Fruit fly (Drosophila melanogaster) whole organism, embryonic: ENCODE data around the gene Mad.

Source experiments
- Adf1 ChIP-seq: fragments of 200-800 bp; sonication (Bioruptor generic); IDR thresholded peaks from 2 replicates; pipeline ENCODE4 v1.3.6; 2022; ENCODE audit warnings: missing biosample characterization, missing genetic modification characterization
- Bteb2 ChIP-seq: fragments of 200-800 bp; sonication (Bioruptor generic); optimal IDR thresholded peaks from 2 replicates; lab custom pipeline; 2016; ENCODE audit warnings: missing biosample characterization, missing genetic modification characterization
- CG12236 ChIP-seq: fragments of 200-800 bp; sonication (Bioruptor generic); optimal IDR thresholded peaks from 2 replicates; lab custom pipeline; 2016; ENCODE audit warnings: missing biosample characterization, missing genetic modification characterization
- CG12744 ChIP-seq: fragments of 200-800 bp; sonication (Bioruptor generic); optimal IDR thresholded peaks from 2 replicates; lab custom pipeline; 2016; ENCODE audit warnings: missing biosample characterization, missing genetic modification characterization
- CG12942 ChIP-seq: fragments of 200-800 bp; sonication (Bioruptor generic); optimal IDR thresholded peaks from 3 replicates; lab custom pipeline; 2016; ENCODE audit warnings: missing biosample characterization, missing genetic modification characterization
- CG14441 ChIP-seq: fragments of 200-800 bp; sonication (Bioruptor generic); IDR thresholded peaks from 2 replicates; pipeline ENCODE4 v1.3.6; 2022; ENCODE audit warnings: missing biosample characterization, missing genetic modification characterization
- CG14965 ChIP-seq: fragments of 200-800 bp; sonication (Bioruptor generic); optimal IDR thresholded peaks from 2 replicates; lab custom pipeline; 2016; ENCODE audit warnings: missing biosample characterization, missing genetic modification characterization, borderline replicate concordance
- CG16779 ChIP-seq: fragments of 200-800 bp; sonication (Bioruptor generic); IDR thresholded peaks from 2 replicates; pipeline ENCODE4 v1.3.6; 2022; ENCODE audit warnings: missing biosample characterization, missing genetic modification characterization
- CG17186 ChIP-seq: fragments of 200-800 bp; sonication (Bioruptor generic); optimal IDR thresholded peaks from 3 replicates; lab custom pipeline; 2017; ENCODE audit warnings: missing biosample characterization, missing genetic modification reagents, missing genetic modification characterization
- CG17829 ChIP-seq: fragments of 200-800 bp; optimal IDR thresholded peaks from 2 replicates; lab custom pipeline; 2019; ENCODE audit warnings: missing biosample characterization, mild to moderate bottlenecking, missing genetic modification characterization, moderate library complexity
- CG1832 ChIP-seq: fragments of 200-800 bp; sonication (Bioruptor generic); optimal IDR thresholded peaks from 2 replicates; lab custom pipeline; 2017; ENCODE audit warnings: missing biosample characterization, mild to moderate bottlenecking, missing genetic modification characterization, inconsistent platforms
- CG18619 ChIP-seq: fragments of 200-800 bp; sonication (Bioruptor generic); optimal IDR thresholded peaks from 3 replicates; lab custom pipeline; 2017; ENCODE audit warnings: missing biosample characterization, mild to moderate bottlenecking, missing genetic modification characterization
- CG34224 ChIP-seq: fragments of 200-800 bp; sonication (Bioruptor generic); IDR thresholded peaks from 3 replicates; pipeline ENCODE4 v1.3.6; 2022; ENCODE audit warnings: missing biosample characterization, missing genetic modification characterization; ENCODE audit not compliant: partially characterized antibody
- CG3838 ChIP-seq: fragments of 200-800 bp; sonication (Bioruptor generic); optimal IDR thresholded peaks from 3 replicates; lab custom pipeline; 2016; ENCODE audit warnings: missing biosample characterization, missing genetic modification characterization
- CG6175 ChIP-seq: fragments of 200-800 bp; sonication (Bioruptor generic); IDR thresholded peaks from 3 replicates; pipeline ENCODE4 v1.3.6; 2022; ENCODE audit warnings: missing biosample characterization, missing genetic modification characterization
- CG6272 ChIP-seq: fragments of 200-800 bp; sonication (Bioruptor generic); IDR thresholded peaks from 2 replicates; pipeline ENCODE4 v1.3.6; 2022; ENCODE audit warnings: missing biosample characterization, missing genetic modification characterization
- CG6765 ChIP-seq: fragments of 200-800 bp; sonication (Bioruptor generic); optimal IDR thresholded peaks from 3 replicates; lab custom pipeline; 2017; ENCODE audit warnings: missing biosample characterization, mild to moderate bottlenecking, missing genetic modification characterization
- CG6791 ChIP-seq: fragments of 200-800 bp; sonication (Bioruptor generic); IDR thresholded peaks from 3 replicates; pipeline ENCODE4 v1.3.6; 2022; ENCODE audit warnings: missing biosample characterization, missing genetic modification characterization; ENCODE audit not compliant: partially characterized antibody
- CG7372 ChIP-seq: fragments of 200-800 bp; sonication (Bioruptor generic); IDR thresholded peaks from 2 replicates; pipeline ENCODE4 v1.3.6; 2022; ENCODE audit warnings: missing biosample characterization, missing genetic modification characterization
- CG9437 ChIP-seq: fragments of 200-800 bp; sonication (Bioruptor generic); optimal IDR thresholded peaks from 2 replicates; lab custom pipeline; 2018; ENCODE audit warnings: missing biosample characterization, mild to moderate bottlenecking, missing genetic modification characterization
- Dip2 ChIP-seq: fragments of 200-800 bp; sonication (Bioruptor generic); IDR thresholded peaks from 2 replicates; pipeline ENCODE4 v1.3.6; 2022; ENCODE audit warnings: missing biosample characterization, missing genetic modification characterization
- Ets65A ChIP-seq: fragments of 200-800 bp; sonication (Bioruptor generic); peaks from one replicate; lab custom pipeline; 2016; ENCODE audit warnings: missing biosample characterization, missing genetic modification characterization
- HLH3B ChIP-seq: fragments of 200-800 bp; sonication (Bioruptor generic); IDR thresholded peaks from 2 replicates; pipeline ENCODE4 v1.3.6; 2022; ENCODE audit warnings: missing biosample characterization, missing genetic modification characterization
- Hr51 ChIP-seq, 2 experiments: fragments of 200-800 bp; sonication (Bioruptor generic); optimal IDR thresholded peaks; 2 replicates in 1 of 2; 3 replicates in 1 of 2; lab custom pipeline; 2016 to 2018; ENCODE audit warnings: missing biosample characterization in 2 of 2, missing genetic modification characterization in 2 of 2, mild to moderate bottlenecking in 1 of 2, moderate library complexity in 1 of 2
- Neu2 ChIP-seq: fragments of 200-800 bp; sonication (Bioruptor generic); optimal IDR thresholded peaks from 3 replicates; lab custom pipeline; 2016; ENCODE audit warnings: missing biosample characterization, missing genetic modification characterization, borderline replicate concordance
- Ptx1 ChIP-seq: fragments of 200-800 bp; sonication (Bioruptor generic); IDR thresholded peaks from 2 replicates; pipeline ENCODE4 v1.3.6; 2022; ENCODE audit warnings: missing biosample characterization, missing genetic modification characterization
- Ravus ChIP-seq: fragments of 200-800 bp; sonication (Bioruptor generic); IDR thresholded peaks from 2 replicates; pipeline ENCODE4 v1.3.6; 2022; ENCODE audit warnings: missing biosample characterization, missing genetic modification characterization
- Rfx ChIP-seq: fragments of 200-800 bp; sonication (Bioruptor generic); IDR thresholded peaks from 2 replicates; pipeline ENCODE4 v1.3.6; 2022; ENCODE audit warnings: missing biosample characterization, missing genetic modification characterization
- Sin3A ChIP-seq: fragments of >200 bp; optimal IDR thresholded peaks from 2 replicates; lab custom pipeline; 2018
- Taf1 ChIP-seq: fragments of 200-800 bp; sonication (Bioruptor generic); IDR thresholded peaks from 2 replicates; pipeline ENCODE4 v1.3.6; 2022; ENCODE audit warnings: missing biosample characterization, missing genetic modification characterization
- Tbp ChIP-seq: fragments of >200 bp; optimal IDR thresholded peaks from 2 replicates; lab custom pipeline; 2018; ENCODE audit warnings: missing biosample characterization, missing genetic modification characterization
- amos ChIP-seq: fragments of 200-800 bp; sonication (Bioruptor generic); IDR thresholded peaks from 2 replicates; pipeline ENCODE4 v1.3.6; 2022; ENCODE audit warnings: missing biosample characterization, missing genetic modification characterization; ENCODE audit not compliant: partially characterized antibody
- az2 ChIP-seq: fragments of 200-800 bp; sonication (Bioruptor generic); optimal IDR thresholded peaks from 3 replicates; lab custom pipeline; 2016; ENCODE audit warnings: missing biosample characterization, missing genetic modification characterization
- chinmo ChIP-seq: fragments of 200-800 bp; sonication (Bioruptor generic); IDR thresholded peaks from 4 replicates; pipeline ENCODE4 v1.3.6; 2022; ENCODE audit warnings: missing biosample characterization, missing genetic modification characterization; ENCODE audit not compliant: partially characterized antibody
- chm ChIP-seq: fragments of 200-800 bp; sonication (Bioruptor generic); IDR thresholded peaks from 2 replicates; pipeline ENCODE4 v1.3.6; 2022; ENCODE audit warnings: missing biosample characterization, missing genetic modification characterization
- emc ChIP-seq: fragments of 200-800 bp; sonication (Bioruptor generic); optimal IDR thresholded peaks from 2 replicates; lab custom pipeline; 2016; ENCODE audit warnings: missing biosample characterization, missing genetic modification characterization
- exex ChIP-seq: fragments of 200-800 bp; sonication (Bioruptor generic); optimal IDR thresholded peaks from 4 replicates; lab custom pipeline; 2018; ENCODE audit warnings: missing biosample characterization, mild to moderate bottlenecking, missing genetic modification characterization, moderate library complexity
- fd102C ChIP-seq: fragments of 200-800 bp; sonication (Bioruptor generic); optimal IDR thresholded peaks from 2 replicates; lab custom pipeline; 2018; ENCODE audit warnings: missing biosample characterization, mild to moderate bottlenecking, missing genetic modification characterization, moderate library complexity
- insv ChIP-seq, 2 experiments: fragments of 200-800 bp; sonication (Bioruptor generic); optimal IDR thresholded peaks; 3 replicates each; lab custom pipeline; 2016 to 2018; ENCODE audit warnings: missing biosample characterization in 2 of 2, missing genetic modification characterization in 2 of 2
- jigr1 ChIP-seq: fragments of 200-800 bp; sonication (Bioruptor generic); IDR thresholded peaks from 3 replicates; pipeline ENCODE4 v1.3.6; 2022; ENCODE audit warnings: missing biosample characterization, missing genetic modification characterization
- knrl ChIP-seq: fragments of 200-800 bp; sonication (Bioruptor generic); IDR thresholded peaks from 3 replicates; pipeline ENCODE4 v1.3.6; 2022; ENCODE audit warnings: missing biosample characterization, missing genetic modification characterization; ENCODE audit not compliant: partially characterized antibody
- lmd ChIP-seq: fragments of 200-800 bp; sonication (Bioruptor generic); IDR thresholded peaks from 2 replicates; pipeline ENCODE4 v1.3.6; 2022; ENCODE audit warnings: missing biosample characterization, missing genetic modification characterization
- luna ChIP-seq: fragments of 200-800 bp; sonication (Bioruptor generic); optimal IDR thresholded peaks from 2 replicates; lab custom pipeline; 2016; ENCODE audit warnings: missing biosample characterization, missing genetic modification characterization
- nom ChIP-seq: fragments of 200-800 bp; sonication (Bioruptor generic); optimal IDR thresholded peaks from 2 replicates; lab custom pipeline; 2017; ENCODE audit warnings: missing biosample characterization, missing genetic modification characterization, mild to moderate bottlenecking, moderate library complexity, missing genetic modification reagents
- otp ChIP-seq: fragments of 200-800 bp; sonication (Bioruptor generic); IDR thresholded peaks from 3 replicates; pipeline ENCODE4, ENCODE4 v1.3.6; 2022; ENCODE audit warnings: missing biosample characterization, missing genetic modification characterization
- peb ChIP-seq: fragments of 200-800 bp; sonication (Bioruptor generic); IDR thresholded peaks from 2 replicates; pipeline ENCODE4 v1.3.6; 2022; ENCODE audit warnings: missing biosample characterization, missing genetic modification characterization
- sisA ChIP-seq: fragments of 200-800 bp; sonication (Bioruptor generic); IDR thresholded peaks from 2 replicates; pipeline ENCODE4 v1.3.6; 2022; ENCODE audit warnings: missing biosample characterization, missing genetic modification characterization
- unpg ChIP-seq: fragments of 200-800 bp; sonication (Bioruptor generic); optimal IDR thresholded peaks from 3 replicates; lab custom pipeline; 2018; ENCODE audit warnings: missing biosample characterization, mild to moderate bottlenecking, missing genetic modification characterization, moderate library complexity
- vfl ChIP-seq: fragments of 200-800 bp; sonication (Bioruptor generic); optimal IDR thresholded peaks from 2 replicates; lab custom pipeline; 2016; ENCODE audit warnings: missing biosample characterization, missing genetic modification characterization

Mad gene

dm6 chr2L:3152696-3153613 is 6.5 kb downstream of the Mad start (continued):
- TF ChIP-seq CG12744 (GFP tag; lab: Kevin White, UChicago) (peak; percentile 63), fd102C (GFP tag; lab: Kevin White, UChicago) (peak; percentile 41), chm (GFP tag; lab: Robert Waterston, UW) (peak; percentile 98), CG3838 (peak; percentile 73), jigr1 (GFP tag; lab: Robert Waterston, UW) (peak; percentile 92), Tbp (GFP tag; lab: Kevin White, UChicago) (no peak), Adf1 (GFP tag; lab: Robert Waterston, UW) (peak; percentile 23; the same call in 1 of the 2 replicates), amos (no peak), CG9437 (GFP tag; lab: Kevin White, UChicago) (peak; percentile 89), Neu2 (GFP tag; lab: Kevin White, UChicago) (peak; percentile 10), unpg (GFP tag; lab: Kevin White, UChicago) (peak; percentile 94), HLH3B (GFP tag; lab: Robert Waterston, UW) (peak; percentile 96), exex (peak; percentile 53), emc (GFP tag; lab: Kevin White, UChicago) (peak; percentile 72), CG6272 (peak; percentile 90), Rfx (GFP tag; lab: Robert Waterston, UW) (peak; percentile 82), nom (GFP tag; lab: Kevin White, UChicago) (peak; percentile 13), Ravus (GFP tag; lab: Robert Waterston, UW) (peak; percentile 77), Taf1 (GFP tag; lab: Robert Waterston, UW) (peak; percentile 67), CG12236 (GFP tag; lab: Kevin White, UChicago) (peak; percentile 95), knrl (GFP tag; lab: Robert Waterston, UW) (no peak), CG6765 (GFP tag; lab: Kevin White, UChicago) (peak; percentile 16), vfl (GFP tag; lab: Kevin White, UChicago) (peak; percentile 83), CG14441 (GFP tag; lab: Robert Waterston, UW) (peak; percentile 91), Sin3A (lab: Kevin White, UChicago) (no peak), sisA (peak; percentile 98), CG18619 (GFP tag; lab: Kevin White, UChicago) (peak; percentile 82), otp (GFP tag; lab: Robert Waterston, UW) (peak; percentile 95), CG7372 (peak; percentile 89), peb (peak; percentile 94), CG16779 (peak; percentile 79), CG17186 (peak; percentile 82), insv (GFP tag; optimal IDR thresholded peaks at IDR 0.05; lab: Kevin White, UChicago) (peak; percentile 18 to 45), CG6175 (GFP tag; lab: Robert Waterston, UW) (peak; percentile 75; the same call in 2 of the 3 replicates), luna (GFP tag; lab: Kevin White, UChicago) (peak; percentile 36), chinmo (no peak), Dip2 (GFP tag; lab: Robert Waterston, UW) (peak; percentile 37; the same call in 1 of the 2 replicates), CG17829 (tag; lab: Kevin White, UChicago) (peak; percentile 96), CG6791 (GFP tag; lab: Robert Waterston, UW) (no peak), CG34224 (GFP tag; lab: Robert Waterston, UW) (no peak), az2 (GFP tag; lab: Kevin White, UChicago) (peak; percentile 95), CG12942 (GFP tag; lab: Kevin White, UChicago) (peak; percentile 90), CG1832 (no peak), CG14965 (GFP tag; lab: Kevin White, UChicago) (peak; percentile 87), Ptx1 (peak; percentile 97), Bteb2 (GFP tag; lab: Kevin White, UChicago) (peak; percentile 80), Hr51 (GFP tag; optimal IDR thresholded peaks at IDR 0.05; lab: Kevin White, UChicago) (peak; percentile 86 to 90), Ets65A (GFP tag; lab: Kevin White, UChicago) (peak; percentile 99), lmd (GFP tag; lab: Robert Waterston, UW) (peak; percentile 91)
